Fruit fly (Drosophila melanogaster): ENCODE data around the gene Targ2.

DNA sequence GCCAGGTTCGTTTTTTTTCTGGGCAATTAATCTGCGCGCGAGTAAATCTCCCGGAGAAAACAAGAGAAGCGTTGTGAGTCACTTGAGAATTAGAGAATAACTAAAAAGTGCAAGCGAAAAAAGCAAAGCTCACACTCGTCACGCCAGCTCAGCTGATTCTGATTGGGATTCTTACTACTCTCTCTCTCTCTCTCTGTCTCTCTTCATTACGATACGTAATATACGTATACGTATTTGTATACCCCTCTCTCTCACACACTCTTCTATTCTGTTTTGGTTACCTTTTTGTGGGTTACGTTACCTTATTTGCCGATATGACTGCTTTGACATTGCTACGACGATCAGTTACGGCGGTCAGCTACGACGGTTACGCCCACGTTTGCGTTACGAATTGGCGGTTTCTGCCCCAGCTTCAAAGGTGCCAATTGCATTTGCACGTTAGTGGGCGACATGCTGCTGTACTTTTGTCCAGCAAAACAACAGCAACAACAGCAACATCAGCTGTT, at the start of gene Targ2, which contains the start of the genes Targ1 and CG10512:
- peak; percentile 37 for TF ChIP-seq psq (GFP tag; optimal IDR thresholded peaks at IDR 0.05)
- no peak for TF ChIP-seq usp (GFP tag; optimal IDR thresholded peaks at IDR 0.05)
- no peak for TF ChIP-seq Jra (GFP tag; optimal IDR thresholded peaks at IDR 0.05)
- TF ChIP-seq Myc (optimal IDR thresholded peaks at IDR 0.05) = no peak
- no peak for TF ChIP-seq jim (GFP tag; optimal IDR thresholded peaks at IDR 0.05)
- TF ChIP-seq br (GFP tag; optimal IDR thresholded peaks at IDR 0.05) = no peak
- no peak for TF ChIP-seq Hnf4 (GFP tag; optimal IDR thresholded peaks at IDR 0.05)

Data from whole organism, wandering third instar larva.